Worm (Caenorhabditis elegans): ENCODE results near the gene npr-21.
"Not testable (repeated sequence)": the region's sequence is repeated elsewhere in the genome, so short reads cannot be mapped to it uniquely, and the experiment has no call there.

Gene npr-21

ce11 chrX:17140447-17140846 is 17.3 kb downstream of the npr-21 start:
- TF ChIP-seq unc-62 (GFP tag; optimal IDR thresholded peaks at IDR 0.05) = no peak

ce11 chrX:17139204-17139780 is 18.5 kb downstream of the npr-21 start:
- no peak for TF ChIP-seq unc-62 (GFP tag; optimal IDR thresholded peaks at IDR 0.05)

- TF ChIP-seq unc-62 (GFP tag; optimal IDR thresholded peaks at IDR 0.05) = no peak
Measured at ce11 chrX:17138060-17138557, 19.7 kb downstream of the npr-21 start, which contains the start of gene cnp-3. TSS of gene cnp-3 (minus strand) at chrX:17138110.

- no peak for TF ChIP-seq unc-62 (GFP tag; optimal IDR thresholded peaks at IDR 0.05)
Measured at ce11 chrX:17135704-17136103, 22.1 kb downstream of the npr-21 start.

ce11 chrX:17134427-17134826 is 23.3 kb downstream of the npr-21 start, which contains the start of gene K09E3.7:
TSS of gene K09E3.7 (minus strand) at chrX:17134527.
- TF ChIP-seq unc-62 (GFP tag; optimal IDR thresholded peaks at IDR 0.05) = no peak

ce11 chrX:17117359-17117758 is 40.4 kb downstream of the npr-21 start, which contains the start of gene K09E3.2:
TSS of gene K09E3.2 (plus strand) at chrX:17117659.
- not testable (repeated sequence) for TF ChIP-seq unc-62 (GFP tag; optimal IDR thresholded peaks at IDR 0.05)

ce11 chrX:17115089-17115488 is 42.7 kb downstream of the npr-21 start, which contains the start of gene lido-6:
TSS of gene lido-6 (minus strand) at chrX:17115189.
- no peak for TF ChIP-seq unc-62 (GFP tag; optimal IDR thresholded peaks at IDR 0.05)

ce11 chrX:17110555-17110954 is 47.2 kb downstream of the npr-21 start, which contains the start of gene lido-5:
TSS of gene lido-5 (minus strand) at chrX:17110655.
- TF ChIP-seq unc-62 (GFP tag; optimal IDR thresholded peaks at IDR 0.05) = no peak

- TF ChIP-seq unc-62 (GFP tag; optimal IDR thresholded peaks at IDR 0.05) = no peak
Measured at ce11 chrX:17107670-17108069, 50.1 kb downstream of the npr-21 start, which contains the start of gene lido-4. TSS of gene lido-4 (minus strand) at chrX:17107770.

Measured in whole organism, dauer.